Fruit fly (Drosophila melanogaster) whole organism, prepupa: ENCODE measurements around the gene Or33b.

Source experiments
- CG11294 ChIP-seq: fragments of 200-800 bp; sonication (Bioruptor generic); IDR thresholded peaks from 2 replicates; pipeline ENCODE4 v1.3.6; 2022; ENCODE audit warnings: missing biosample characterization, missing genetic modification characterization
- CG16779 ChIP-seq: fragments of 200-800 bp; sonication (Bioruptor generic); optimal IDR thresholded peaks from 3 replicates; lab custom pipeline; 2017; ENCODE audit warnings: missing biosample characterization, mild to moderate bottlenecking, missing genetic modification characterization
- CG6792 ChIP-seq: fragments of 200-800 bp; sonication (Bioruptor generic); optimal IDR thresholded peaks from 3 replicates; lab custom pipeline; 2016; ENCODE audit warnings: missing biosample characterization, missing genetic modification characterization
- CG6808 ChIP-seq: fragments of 200-800 bp; sonication (Bioruptor generic); optimal IDR thresholded peaks from 3 replicates; lab custom pipeline; 2017; ENCODE audit warnings: missing biosample characterization, missing genetic modification characterization, mild to moderate bottlenecking, moderate library complexity, missing genetic modification reagents
- Eip93F ChIP-seq: fragments of 200-800 bp; sonication (Bioruptor generic); optimal IDR thresholded peaks from 2 replicates; lab custom pipeline; 2016; ENCODE audit warnings: missing biosample characterization, mild to moderate bottlenecking, missing genetic modification characterization
- Hr4 ChIP-seq: fragments of 200-800 bp; sonication (Bioruptor generic); optimal IDR thresholded peaks from 3 replicates; lab custom pipeline; 2016; ENCODE audit warnings: missing biosample characterization, missing genetic modification characterization
- achi ChIP-seq: fragments of 200-800 bp; sonication (Bioruptor generic); optimal IDR thresholded peaks from 3 replicates; lab custom pipeline; 2016; ENCODE audit warnings: missing biosample characterization, missing genetic modification characterization
- cyc ChIP-seq: fragments of 200-800 bp; sonication (Bioruptor generic); optimal IDR thresholded peaks from 3 replicates; lab custom pipeline; 2016; ENCODE audit warnings: missing biosample characterization, missing genetic modification characterization
- fd59A ChIP-seq: fragments of 200-800 bp; sonication (Bioruptor generic); optimal IDR thresholded peaks from 2 replicates; lab custom pipeline; 2017; ENCODE audit warnings: missing biosample characterization, mild to moderate bottlenecking, missing genetic modification characterization, missing genetic modification reagents
- topi ChIP-seq: fragments of 200-800 bp; sonication (Bioruptor generic); optimal IDR thresholded peaks from 3 replicates; lab custom pipeline; 2016; ENCODE audit warnings: missing biosample characterization, missing genetic modification characterization
- vri ChIP-seq: fragments of 200-800 bp; sonication (Bioruptor generic); optimal IDR thresholded peaks from 3 replicates; lab custom pipeline; 2016; ENCODE audit warnings: missing biosample characterization, mild to moderate bottlenecking, missing genetic modification characterization

DNA sequence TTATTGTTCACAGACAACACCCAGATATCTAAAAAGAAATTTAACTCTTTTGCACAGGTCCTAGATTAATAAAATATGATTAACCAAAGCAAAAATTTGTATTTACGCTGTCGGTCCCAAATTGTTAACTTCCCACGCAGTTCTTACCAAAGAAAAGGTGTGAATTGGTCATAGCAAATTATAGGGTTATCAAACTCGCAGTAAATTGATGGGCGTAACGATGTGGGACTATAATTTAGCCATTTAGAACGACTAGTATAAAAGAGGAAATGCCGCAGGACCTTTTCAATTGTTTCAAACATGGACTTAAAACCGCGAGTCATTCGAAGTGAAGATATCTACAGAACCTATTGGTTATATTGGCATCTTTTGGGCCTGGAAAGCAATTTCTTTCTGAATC, at the start of gene Or33b:
- TF ChIP-seq topi (GFP tag; lab: Kevin White, UChicago): no peak
- no peak for TF ChIP-seq CG6808 (GFP tag; lab: Kevin White, UChicago)
- TF ChIP-seq vri (GFP tag; lab: Kevin White, UChicago): no peak
- TF ChIP-seq Eip93F (GFP tag; lab: Kevin White, UChicago): no peak
- no peak for TF ChIP-seq achi (GFP tag; lab: Kevin White, UChicago)
- TF ChIP-seq CG16779 (tag; lab: Kevin White, UChicago): no peak
- TF ChIP-seq fd59A: no peak
- no peak for TF ChIP-seq CG11294 (GFP tag; lab: Robert Waterston, UW)
- TF ChIP-seq cyc (GFP tag; lab: Kevin White, UChicago): no peak
- no peak for TF ChIP-seq Hr4 (GFP tag; lab: Kevin White, UChicago)
- no peak for TF ChIP-seq CG6792 (GFP tag; lab: Kevin White, UChicago)
